Fruit fly (Drosophila melanogaster): Measurements from ENCODE around the gene ImpL2.

The ImpL2 gene

DNA sequence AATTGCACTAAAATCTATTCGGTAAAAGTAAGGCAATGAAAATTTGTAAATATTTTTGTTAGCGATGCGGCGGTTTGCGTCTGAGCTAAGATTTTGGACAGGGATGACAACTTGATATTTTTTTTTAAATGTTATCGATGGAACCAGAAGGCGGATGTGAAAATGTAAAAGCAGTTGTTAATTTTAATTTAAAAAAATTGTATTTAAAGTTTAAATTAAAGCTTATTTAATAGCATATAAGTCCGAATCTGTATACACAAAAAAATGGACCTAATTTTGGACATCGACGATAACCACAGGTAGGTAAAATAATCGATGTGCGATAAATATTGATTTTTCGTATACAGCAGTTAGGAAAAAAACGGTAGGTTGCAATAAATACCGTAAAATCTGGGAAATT, 26.4 kb upstream of the ImpL2 start, which contains the start of the genes CG11586 and VhaM9.7-a (continued):
- TF ChIP-seq Ets65A (GFP tag) (peak; percentile 82), pnt (GFP tag; optimal IDR thresholded peaks at IDR 0.05) (no peak), MBD-R2 (GFP tag; IDR thresholded peaks at IDR 0.05) (peak; percentile 80), CG16813 (GFP tag; IDR thresholded peaks at IDR 0.05; ENCODE audit: partially characterized antibody) (peak; percentile 55), CG7745 (tag; optimal IDR thresholded peaks at IDR 0.05) (no peak), Bteb2 (GFP tag; optimal IDR thresholded peaks at IDR 0.05) (no peak), fru (optimal IDR thresholded peaks at IDR 0.05) (no peak), CG9932 (GFP tag; IDR thresholded peaks at IDR 0.05) (no peak), CG14710 (tag; optimal IDR thresholded peaks at IDR 0.05) (peak; percentile 76), CG14860 (GFP tag; IDR thresholded peaks at IDR 0.05; ENCODE audit: partially characterized antibody) (peak; percentile 71; the same call in 2 of the 3 replicates), lola (GFP tag; optimal IDR thresholded peaks at IDR 0.05) (peak in 1 of 3 experiments; percentile 11), CG1647 (GFP tag; optimal IDR thresholded peaks at IDR 0.05) (no peak), Vsx1 (GFP tag; optimal IDR thresholded peaks at IDR 0.05) (peak; percentile 21), zfh1 (GFP tag; IDR thresholded peaks at IDR 0.05) (peak; percentile 20; the same call in 1 of the 3 replicates), pros (GFP tag; optimal IDR thresholded peaks at IDR 0.05) (no peak), CG13775 (GFP tag; optimal IDR thresholded peaks at IDR 0.05) (peak; percentile 49), CG8281 (tag; optimal IDR thresholded peaks at IDR 0.05) (no peak), tin (GFP tag; optimal IDR thresholded peaks at IDR 0.05) (peak; percentile 26), z (GFP tag; IDR thresholded peaks at IDR 0.05) (no peak), CG7928 (GFP tag; optimal IDR thresholded peaks at IDR 0.05) (peak; percentile 21), Fer1 (GFP tag; optimal IDR thresholded peaks at IDR 0.05) (peak; percentile 10), tna (GFP tag; IDR thresholded peaks at IDR 0.05; ENCODE audit: partially characterized antibody) (peak; percentile 45; the same call in 1 of the 2 replicates), Xbp1 (GFP tag; optimal IDR thresholded peaks at IDR 0.05) (peak; percentile 41), cas (GFP tag; IDR thresholded peaks at IDR 0.05) (no peak), gsb-n (tag; optimal IDR thresholded peaks at IDR 0.05) (peak; percentile 11), CG31441 (GFP tag; IDR thresholded peaks at IDR 0.05) (0 out of 2 replicates have a peak, but pooled peaks have one; percentile 22), Hmx (GFP tag; optimal IDR thresholded peaks at IDR 0.05) (no peak), unc-4 (GFP tag; IDR thresholded peaks at IDR 0.05; ENCODE audit: partially characterized antibody) (peak; percentile 62), pfk (GFP tag; optimal IDR thresholded peaks at IDR 0.05) (peak; percentile 0), Hmr (GFP tag; optimal IDR thresholded peaks at IDR 0.05) (peak; percentile 25)

DNA sequence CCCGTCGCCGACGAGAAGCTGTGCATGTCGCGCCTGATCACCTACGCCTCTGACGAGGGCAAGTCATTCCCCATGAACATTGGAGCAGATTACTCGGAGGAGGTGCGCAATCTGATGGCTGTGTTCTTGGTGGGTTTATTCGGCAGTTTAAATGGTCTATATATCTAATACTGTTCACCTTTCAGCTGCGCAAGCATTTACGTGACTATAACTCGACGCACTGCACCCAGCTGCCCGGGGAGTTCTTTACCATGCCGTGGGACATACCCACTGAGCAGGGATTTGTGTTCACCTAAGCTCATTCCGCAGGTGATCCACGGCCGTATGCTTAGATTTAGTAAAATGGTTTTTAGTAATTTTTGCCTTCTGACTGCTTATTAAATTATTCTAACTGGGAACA, 25.2 kb upstream of the ImpL2 start:
- TF ChIP-seq fd64A (GFP tag; optimal IDR thresholded peaks at IDR 0.05) (no peak), CG34376 (GFP tag; optimal IDR thresholded peaks at IDR 0.05) (no peak), CG6765 (GFP tag; optimal IDR thresholded peaks at IDR 0.05) (no peak), shn (GFP tag; optimal IDR thresholded peaks at IDR 0.05) (no peak), sens (GFP tag) (peak; percentile 51), az2 (GFP tag; optimal IDR thresholded peaks at IDR 0.05) (no peak), Med (GFP tag) (peak; percentile 50), ase (GFP tag; IDR thresholded peaks at IDR 0.05) (no peak)

DNA sequence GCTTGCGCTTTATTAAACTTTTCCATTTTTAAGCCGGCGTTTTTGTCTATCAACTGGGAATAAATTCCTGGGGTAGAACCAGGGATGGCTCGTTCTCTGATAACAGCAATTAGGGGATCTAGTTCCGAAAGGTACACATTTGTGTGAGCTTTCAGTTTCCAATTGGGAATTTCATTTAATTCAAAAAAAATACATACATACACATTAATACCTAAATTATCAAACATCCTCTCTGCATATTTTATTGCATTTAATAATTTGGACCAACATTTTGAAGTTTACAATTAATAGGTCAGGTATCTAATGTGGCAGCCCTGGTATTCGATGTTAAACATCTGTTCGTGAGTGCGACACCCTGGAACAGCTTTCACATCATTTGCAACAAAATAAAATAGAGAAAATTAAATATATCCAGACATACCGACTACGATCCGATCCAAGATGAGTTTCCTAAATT, 23.2 kb upstream of the ImpL2 start, which contains the start of the genes CG15011 and CG1309:
CG15011 (minus strand) TSS at position 51 of the 457 bp plus-strand sequence.
CG1309 (plus strand) TSS at position 329 of the 457 bp plus-strand sequence.
- TF ChIP-seq NK7.1 (GFP tag; optimal IDR thresholded peaks at IDR 0.05): peak; percentile 79
- no peak for TF ChIP-seq tll (GFP tag; optimal IDR thresholded peaks at IDR 0.05)
- TF ChIP-seq CG7271 (tag; optimal IDR thresholded peaks at IDR 0.05): no peak
- TF ChIP-seq lmd (GFP tag; IDR thresholded peaks at IDR 0.05): peak; percentile 83
- peak; percentile 64 for TF ChIP-seq CG14667 (GFP tag; IDR thresholded peaks at IDR 0.05)
- TF ChIP-seq Gsc (GFP tag; IDR thresholded peaks at IDR 0.05): no peak
- no peak for TF ChIP-seq cad (GFP tag; optimal IDR thresholded peaks at IDR 0.05)
- TF ChIP-seq CG15479 (GFP tag; optimal IDR thresholded peaks at IDR 0.05): no peak
- TF ChIP-seq aop (GFP tag; IDR thresholded peaks at IDR 0.05): no peak
- TF ChIP-seq Stat92E (GFP tag; optimal IDR thresholded peaks at IDR 0.05): peak in 1 of 3 experiments; percentile 35
- TF ChIP-seq CG8281 (tag; optimal IDR thresholded peaks at IDR 0.05): peak; percentile 40
- TF ChIP-seq CG13424 (tag; optimal IDR thresholded peaks at IDR 0.05): peak; percentile 90
- TF ChIP-seq eyg (GFP tag; optimal IDR thresholded peaks at IDR 0.05): peak; percentile 66
- peak; percentile 35; the same call in 1 of the 2 replicates for TF ChIP-seq NFAT (GFP tag; IDR thresholded peaks at IDR 0.05)

Data from whole organism, embryonic.